Worm (Caenorhabditis elegans) whole organism, midembryonic: ENCODE measurements around the gene zipt-7.2.

ENCODE experiments used
- T22C8.4 ChIP-seq: fragments of 200-800 bp; sonication (Bioruptor generic); IDR thresholded peaks from 2 replicates; pipeline ENCODE4 v1.3.6; 2022; ENCODE audit warnings: missing genetic modification characterization, missing compliant biosample characterization
- cog-1 ChIP-seq: sonication (generic microtip); optimal IDR thresholded peaks from 2 replicates; lab custom pipeline; 2016; ENCODE audit warnings: missing genetic modification characterization, missing compliant biosample characterization
- flt-1 ChIP-seq: fragments of 200-800 bp; sonication (Bioruptor generic); IDR thresholded peaks from 2 replicates; pipeline ENCODE4 v1.3.6; 2022; ENCODE audit warnings: missing genetic modification characterization, missing compliant biosample characterization
- klf-2 ChIP-seq: fragments of 200-800 bp; sonication (Bioruptor generic); conservative IDR thresholded peaks from 2 replicates; pipeline ENCODE4 v1.3.6; 2022; ENCODE audit warnings: missing genetic modification reagents, missing genetic modification characterization, missing compliant biosample characterization
- med-1 ChIP-seq: sonication (generic microtip); optimal IDR thresholded peaks from 2 replicates; lab custom pipeline; 2017; ENCODE audit warnings: missing genetic modification characterization, mild to moderate bottlenecking, missing compliant biosample characterization, antibody characterized with exemption, missing genetic modification reagents; ENCODE audit not compliant: insufficient read depth
- ref-1 ChIP-seq: fragments of 200-800 bp; sonication (Bioruptor generic); conservative IDR thresholded peaks from 2 replicates; pipeline ENCODE4 v1.3.6; 2022; ENCODE audit warnings: missing genetic modification reagents, missing genetic modification characterization, missing compliant biosample characterization
- tab-1 ChIP-seq: fragments of 200-800 bp; sonication (Bioruptor generic); IDR thresholded peaks from 2 replicates; pipeline ENCODE4 v1.3.6; 2022; ENCODE audit warnings: missing genetic modification characterization, missing compliant biosample characterization
- ztf-23 ChIP-seq: fragments of 200-800 bp; sonication (Bioruptor generic); IDR thresholded peaks from 2 replicates; pipeline ENCODE4 v1.3.6; 2022; ENCODE audit warnings: missing genetic modification reagents, missing genetic modification characterization, missing compliant biosample characterization
- ztf-29 ChIP-seq: fragments of 200-800 bp; sonication (Bioruptor generic); IDR thresholded peaks from 2 replicates; pipeline ENCODE4 v1.3.6; 2022; ENCODE audit warnings: missing genetic modification reagents, missing genetic modification characterization, missing compliant biosample characterization

The zipt-7.2 gene

DNA sequence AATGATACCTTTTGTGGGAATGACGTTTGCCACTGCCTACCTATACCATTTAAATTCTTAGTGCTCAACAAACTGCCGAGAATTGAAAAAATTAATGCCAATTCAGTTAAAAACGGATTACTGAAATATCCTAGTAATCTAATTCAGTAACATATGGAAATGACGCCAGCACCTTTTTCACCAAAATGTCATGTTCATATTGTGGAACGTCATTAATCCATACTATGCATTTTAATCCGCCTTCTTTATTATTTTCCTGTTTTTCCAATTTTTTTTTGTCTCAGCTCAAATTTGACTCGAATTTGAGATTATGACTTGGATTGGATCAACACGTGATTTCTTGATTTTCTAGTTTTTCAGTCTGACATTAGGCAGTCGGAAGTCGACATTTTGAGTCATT, 33.8 kb upstream of the zipt-7.2 start:
- TF ChIP-seq klf-2, result no peak
- no peak for TF ChIP-seq ref-1 (GFP tag; lab: Robert Waterston, UW)
- TF ChIP-seq tab-1 (GFP tag; lab: Robert Waterston, UW), result no peak
- TF ChIP-seq med-1 (GFP tag; lab: Kevin White, UChicago), result no peak
- TF ChIP-seq ztf-23 (GFP tag; lab: Robert Waterston, UW), result no peak
- TF ChIP-seq T22C8.4 (GFP tag; lab: Robert Waterston, UW), result no peak
- TF ChIP-seq cog-1 (tag; lab: Kevin White, UChicago), result no peak
- no peak for TF ChIP-seq flt-1 (GFP tag; lab: Robert Waterston, UW)
- TF ChIP-seq ztf-29 (GFP tag; lab: Robert Waterston, UW), result no peak

- TF ChIP-seq ztf-23 (GFP tag; lab: Robert Waterston, UW) (no peak), tab-1 (GFP tag; lab: Robert Waterston, UW) (no peak), ztf-29 (GFP tag; lab: Robert Waterston, UW) (no peak), ref-1 (GFP tag; lab: Robert Waterston, UW) (no peak), klf-2 (no peak)
Measured at ce11 chrX:15539299-15539698, 31.6 kb upstream of the zipt-7.2 start.

- TF ChIP-seq T22C8.4 (GFP tag; lab: Robert Waterston, UW), result no peak
- no peak for TF ChIP-seq ref-1 (GFP tag; lab: Robert Waterston, UW)
- TF ChIP-seq tab-1 (GFP tag; lab: Robert Waterston, UW), result no peak
- no peak for TF ChIP-seq med-1 (GFP tag; lab: Kevin White, UChicago)
- TF ChIP-seq klf-2, result no peak
- no peak for TF ChIP-seq cog-1 (tag; lab: Kevin White, UChicago)
- TF ChIP-seq flt-1 (GFP tag; lab: Robert Waterston, UW), result no peak
- no peak for TF ChIP-seq ztf-23 (GFP tag; lab: Robert Waterston, UW)
- no peak for TF ChIP-seq ztf-29 (GFP tag; lab: Robert Waterston, UW)
Measured at ce11 chrX:15537362-15537761, 29.7 kb upstream of the zipt-7.2 start, which contains the start of the genes olrn-1 and C02C6.14. olrn-1 (plus strand) TSS chrX:15537662. C02C6.14 (plus strand) TSS chrX:15537665.

ce11 chrX:15536017-15536416, 28.3 kb upstream of the zipt-7.2 start:
- TF ChIP-seq cog-1 (tag; lab: Kevin White, UChicago) (no peak), ztf-29 (GFP tag; lab: Robert Waterston, UW) (no peak), tab-1 (GFP tag; lab: Robert Waterston, UW) (no peak), klf-2 (no peak), ztf-23 (GFP tag; lab: Robert Waterston, UW) (no peak), flt-1 (GFP tag; lab: Robert Waterston, UW) (no peak), ref-1 (GFP tag; lab: Robert Waterston, UW) (no peak), T22C8.4 (GFP tag; lab: Robert Waterston, UW) (no peak), med-1 (GFP tag; lab: Kevin White, UChicago) (no peak)

ce11 chrX:15535190-15535636, 27.5 kb upstream of the zipt-7.2 start:
- TF ChIP-seq ztf-29 (GFP tag; lab: Robert Waterston, UW) (peak; percentile 13; the same call in 1 of the 2 replicates), cog-1 (tag; lab: Kevin White, UChicago) (no peak), T22C8.4 (GFP tag; lab: Robert Waterston, UW) (no peak), ztf-23 (GFP tag; lab: Robert Waterston, UW) (no peak)

DNA sequence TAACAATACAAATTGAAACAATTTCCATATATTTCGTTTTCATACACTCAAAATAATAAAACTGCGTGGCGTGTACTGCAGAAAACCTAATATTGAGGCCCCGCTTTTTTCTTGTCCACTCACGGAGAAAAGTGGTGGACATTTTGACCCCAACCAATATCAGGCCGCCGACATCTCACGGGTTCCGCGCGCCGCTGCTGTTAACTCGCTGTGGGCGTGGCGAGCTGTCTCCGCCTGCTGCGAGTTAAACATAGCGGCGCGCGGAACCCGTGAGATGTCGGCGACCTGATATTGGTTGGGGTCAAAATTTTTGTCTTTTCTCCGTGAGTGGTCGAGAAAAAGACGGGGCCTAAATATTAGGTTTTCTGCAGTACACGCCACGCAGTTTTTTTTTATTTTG, 26.2 kb upstream of the zipt-7.2 start:
- 0 out of 2 replicates have a peak, but pooled peaks have one; percentile 23 for TF ChIP-seq flt-1 (GFP tag; lab: Robert Waterston, UW)

- TF ChIP-seq klf-2 (no peak), ztf-23 (GFP tag; lab: Robert Waterston, UW) (no peak)
Measured at ce11 chrX:15533260-15533659, 25.6 kb upstream of the zipt-7.2 start.

ce11 chrX:15528472-15528871, 20.8 kb upstream of the zipt-7.2 start:
- no peak for TF ChIP-seq T22C8.4 (GFP tag; lab: Robert Waterston, UW)
- no peak for TF ChIP-seq tab-1 (GFP tag; lab: Robert Waterston, UW)
- TF ChIP-seq cog-1 (tag; lab: Kevin White, UChicago), result no peak
- TF ChIP-seq ztf-23 (GFP tag; lab: Robert Waterston, UW), result no peak
- no peak for TF ChIP-seq ztf-29 (GFP tag; lab: Robert Waterston, UW)
- no peak for TF ChIP-seq ref-1 (GFP tag; lab: Robert Waterston, UW)
- TF ChIP-seq klf-2, result no peak
- no peak for TF ChIP-seq med-1 (GFP tag; lab: Kevin White, UChicago)

- TF ChIP-seq med-1 (GFP tag; lab: Kevin White, UChicago) (no peak), tab-1 (GFP tag; lab: Robert Waterston, UW) (no peak), T22C8.4 (GFP tag; lab: Robert Waterston, UW) (no peak), cog-1 (tag; lab: Kevin White, UChicago) (no peak), flt-1 (GFP tag; lab: Robert Waterston, UW) (no peak), klf-2 (no peak), ztf-23 (GFP tag; lab: Robert Waterston, UW) (no peak), ztf-29 (GFP tag; lab: Robert Waterston, UW) (no peak), ref-1 (GFP tag; lab: Robert Waterston, UW) (no peak)
Measured at ce11 chrX:15515798-15516197, 8.1 kb upstream of the zipt-7.2 start.

DNA sequence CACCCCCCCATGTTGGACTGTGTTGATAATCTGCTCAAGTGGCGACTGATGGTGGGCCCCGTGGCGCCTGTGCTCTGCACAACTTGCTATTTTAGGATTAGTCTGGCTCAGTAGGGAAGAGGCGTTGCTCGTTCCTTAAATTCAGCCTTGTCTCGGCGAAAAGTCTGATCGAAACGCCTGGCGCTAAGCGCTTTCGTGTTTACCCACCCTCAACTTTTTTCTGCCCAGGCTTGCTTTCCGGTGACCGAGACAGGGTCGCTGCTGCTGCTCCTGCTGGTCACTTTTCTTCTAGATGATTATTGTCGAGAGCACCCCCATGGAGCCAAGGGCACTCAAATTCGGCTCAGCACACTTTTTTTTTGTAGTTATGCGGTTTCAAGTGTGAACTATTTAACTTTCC, 6.9 kb upstream of the zipt-7.2 start:
- TF ChIP-seq flt-1 (GFP tag; lab: Robert Waterston, UW) (no peak), tab-1 (GFP tag; lab: Robert Waterston, UW) (peak; percentile 49; the same call in 1 of the 2 replicates), cog-1 (tag; lab: Kevin White, UChicago) (no peak), med-1 (GFP tag; lab: Kevin White, UChicago) (no peak), ztf-29 (GFP tag; lab: Robert Waterston, UW) (no peak), ztf-23 (GFP tag; lab: Robert Waterston, UW) (no peak), ref-1 (GFP tag; lab: Robert Waterston, UW) (peak; percentile 45; the same call in 1 of the 2 replicates), klf-2 (no peak), T22C8.4 (GFP tag; lab: Robert Waterston, UW) (no peak)
